Fruit fly (Drosophila melanogaster) whole organism, pupa: ENCODE data around the gene CG5078.

ENCODE experiments used
- CG10348 ChIP-seq: fragments of 200-800 bp; sonication (Bioruptor generic); IDR thresholded peaks from 2 replicates; pipeline ENCODE4 v1.3.6; 2022; ENCODE audit warnings: missing biosample characterization, missing genetic modification characterization
- CG12605 ChIP-seq: fragments of 200-800 bp; sonication (Bioruptor generic); IDR thresholded peaks from 2 replicates; pipeline ENCODE4 v1.3.6; 2022; ENCODE audit warnings: missing biosample characterization, missing genetic modification characterization
- CG13204 ChIP-seq: fragments of 200-800 bp; sonication (Bioruptor generic); optimal IDR thresholded peaks from 2 replicates; lab custom pipeline; 2018; ENCODE audit warnings: missing biosample characterization, mild to moderate bottlenecking, missing genetic modification characterization, moderate library complexity
- CG14655 ChIP-seq: fragments of 200-800 bp; sonication (Bioruptor generic); optimal IDR thresholded peaks from 3 replicates; lab custom pipeline; 2017; ENCODE audit warnings: mild to moderate bottlenecking, missing biosample characterization, missing genetic modification reagents, missing genetic modification characterization
- CG15710 ChIP-seq: fragments of 200-800 bp; sonication (Bioruptor generic); optimal IDR thresholded peaks from 2 replicates; lab custom pipeline; 2018; ENCODE audit warnings: missing biosample characterization, mild to moderate bottlenecking, missing genetic modification characterization, moderate library complexity
- CG17806 ChIP-seq: fragments of 200-800 bp; sonication (Bioruptor generic); optimal IDR thresholded peaks from 2 replicates; lab custom pipeline; 2018; ENCODE audit warnings: missing biosample characterization, mild to moderate bottlenecking, missing genetic modification characterization, moderate library complexity
- CG32121 ChIP-seq: fragments of 200-800 bp; sonication (Bioruptor generic); IDR thresholded peaks from 2 replicates; pipeline ENCODE4 v1.3.6; 2022; ENCODE audit warnings: missing biosample characterization, missing genetic modification characterization
- CG34367 ChIP-seq: fragments of 200-800 bp; sonication (Bioruptor generic); optimal IDR thresholded peaks from 2 replicates; lab custom pipeline; 2018; ENCODE audit warnings: missing biosample characterization, mild to moderate bottlenecking, missing genetic modification characterization
- CG4496 ChIP-seq: fragments of 200-800 bp; sonication (Bioruptor generic); IDR thresholded peaks from 3 replicates; pipeline ENCODE4 v1.3.6; 2022; ENCODE audit warnings: missing biosample characterization, missing genetic modification characterization
- CG8159 ChIP-seq: fragments of 200-800 bp; sonication (Bioruptor generic); optimal IDR thresholded peaks from 3 replicates; lab custom pipeline; 2018; ENCODE audit warnings: missing biosample characterization, mild to moderate bottlenecking, missing genetic modification characterization, moderate library complexity
- CG8301 ChIP-seq: fragments of 200-800 bp; sonication (Bioruptor generic); optimal IDR thresholded peaks from 2 replicates; lab custom pipeline; 2018; ENCODE audit warnings: missing biosample characterization, mild to moderate bottlenecking, missing genetic modification characterization
- CG9948 ChIP-seq: fragments of 200-800 bp; sonication (Bioruptor generic); optimal IDR thresholded peaks from 2 replicates; lab custom pipeline; 2018; ENCODE audit warnings: missing biosample characterization, mild to moderate bottlenecking, missing genetic modification characterization, moderate library complexity
- D1 ChIP-seq: fragments of 200-800 bp; sonication (Bioruptor generic); optimal IDR thresholded peaks from 2 replicates; lab custom pipeline; 2018; ENCODE audit warnings: missing biosample characterization, mild to moderate bottlenecking, missing genetic modification characterization, moderate library complexity
- EcR ChIP-seq: fragments of 200-800 bp; sonication (Bioruptor generic); optimal IDR thresholded peaks from 3 replicates; lab custom pipeline; 2019; ENCODE audit warnings: missing biosample characterization, missing genetic modification characterization, mild to moderate bottlenecking, moderate library complexity, missing genetic modification reagents
- Ets98B ChIP-seq: fragments of 200-800 bp; sonication (Bioruptor generic); IDR thresholded peaks from 2 replicates; pipeline ENCODE4 v1.3.6; 2022; ENCODE audit warnings: missing biosample characterization, missing genetic modification characterization
- Pif1A ChIP-seq: fragments of 200-800 bp; sonication (Bioruptor generic); optimal IDR thresholded peaks from 3 replicates; lab custom pipeline; 2016; ENCODE audit warnings: missing biosample characterization, missing genetic modification characterization
- Pif1B ChIP-seq: fragments of 200-800 bp; sonication (Bioruptor generic); optimal IDR thresholded peaks from 3 replicates; lab custom pipeline; 2016; ENCODE audit warnings: missing biosample characterization, missing genetic modification characterization
- Snoo ChIP-seq: fragments of 200-800 bp; sonication (Bioruptor generic); optimal IDR thresholded peaks from 3 replicates; lab custom pipeline; 2017; ENCODE audit warnings: missing biosample characterization, mild to moderate bottlenecking, missing genetic modification characterization, inconsistent platforms
- fd96Ca ChIP-seq: fragments of 200-800 bp; sonication (Bioruptor generic); IDR thresholded peaks from 3 replicates; pipeline ENCODE4 v1.3.6; 2022; ENCODE audit warnings: missing biosample characterization, missing genetic modification characterization
- gl ChIP-seq: fragments of 200-800 bp; sonication (Bioruptor generic); optimal IDR thresholded peaks from 2 replicates; lab custom pipeline; 2018; ENCODE audit warnings: missing biosample characterization, mild to moderate bottlenecking, missing genetic modification characterization
- rn ChIP-seq: fragments of 200-800 bp; sonication (Bioruptor generic); IDR thresholded peaks from 2 replicates; pipeline ENCODE4 v1.3.6; 2022; ENCODE audit warnings: missing biosample characterization, missing genetic modification characterization

CG5078 gene

DNA sequence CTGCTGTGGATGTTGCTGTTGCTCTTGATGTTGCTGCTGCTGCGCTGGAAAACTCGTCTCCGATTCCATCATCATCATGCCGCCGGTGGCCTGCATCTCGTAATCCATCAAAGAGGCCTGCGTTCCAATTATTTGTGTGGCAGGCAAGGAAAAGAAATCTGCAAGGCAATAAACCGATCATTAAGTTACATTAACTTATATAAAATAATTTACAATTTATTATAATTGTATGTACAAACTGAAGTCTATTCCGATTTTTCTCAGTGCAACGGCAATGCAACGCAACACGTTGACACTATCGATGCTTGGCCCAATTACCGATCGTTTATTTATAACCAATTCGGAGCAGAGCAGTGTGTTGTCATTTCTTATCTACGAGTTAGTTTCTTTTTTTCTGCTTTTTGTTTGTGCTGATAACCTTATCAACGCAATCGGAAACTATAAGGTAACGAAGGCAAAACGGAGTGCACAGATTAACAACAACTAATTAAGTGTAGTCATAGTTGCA, 34.8 kb upstream of the CG5078 start:
- TF ChIP-seq CG4496 (GFP tag; lab: Robert Waterston, UW): peak; percentile 84
- no peak for TF ChIP-seq CG15710 (tag; lab: Kevin White, UChicago)
- TF ChIP-seq CG9948 (tag; lab: Kevin White, UChicago): no peak
- no peak for TF ChIP-seq gl (tag; lab: Kevin White, UChicago)
- TF ChIP-seq CG32121 (GFP tag; lab: Robert Waterston, UW): peak; percentile 55; the same call in 1 of the 2 replicates
- TF ChIP-seq Pif1B: no peak
- no peak for TF ChIP-seq CG8159 (tag; lab: Kevin White, UChicago)
- TF ChIP-seq CG14655 (GFP tag; lab: Kevin White, UChicago): peak; percentile 47
- TF ChIP-seq CG17806 (tag; lab: Kevin White, UChicago): no peak
- peak; percentile 73 for TF ChIP-seq CG12605 (GFP tag; lab: Robert Waterston, UW)
- no peak for TF ChIP-seq CG13204
- TF ChIP-seq Ets98B: peak; percentile 82
- no peak for TF ChIP-seq CG10348 (GFP tag; lab: Robert Waterston, UW)
- TF ChIP-seq CG34367 (tag; lab: Kevin White, UChicago): peak; percentile 11
- TF ChIP-seq D1 (tag; lab: Kevin White, UChicago): no peak
- TF ChIP-seq fd96Ca: peak; percentile 80
- peak; percentile 47 for TF ChIP-seq CG8301 (tag; lab: Kevin White, UChicago)
- peak; percentile 9 for TF ChIP-seq Snoo (tag; lab: Kevin White, UChicago)
- no peak for TF ChIP-seq EcR (GFP tag; lab: Kevin White, UChicago)
- no peak for TF ChIP-seq Pif1A (GFP tag; lab: Kevin White, UChicago)
- 0 out of 2 replicates have a peak, but pooled peaks have one; percentile 24 for TF ChIP-seq rn (GFP tag; lab: Robert Waterston, UW)

DNA sequence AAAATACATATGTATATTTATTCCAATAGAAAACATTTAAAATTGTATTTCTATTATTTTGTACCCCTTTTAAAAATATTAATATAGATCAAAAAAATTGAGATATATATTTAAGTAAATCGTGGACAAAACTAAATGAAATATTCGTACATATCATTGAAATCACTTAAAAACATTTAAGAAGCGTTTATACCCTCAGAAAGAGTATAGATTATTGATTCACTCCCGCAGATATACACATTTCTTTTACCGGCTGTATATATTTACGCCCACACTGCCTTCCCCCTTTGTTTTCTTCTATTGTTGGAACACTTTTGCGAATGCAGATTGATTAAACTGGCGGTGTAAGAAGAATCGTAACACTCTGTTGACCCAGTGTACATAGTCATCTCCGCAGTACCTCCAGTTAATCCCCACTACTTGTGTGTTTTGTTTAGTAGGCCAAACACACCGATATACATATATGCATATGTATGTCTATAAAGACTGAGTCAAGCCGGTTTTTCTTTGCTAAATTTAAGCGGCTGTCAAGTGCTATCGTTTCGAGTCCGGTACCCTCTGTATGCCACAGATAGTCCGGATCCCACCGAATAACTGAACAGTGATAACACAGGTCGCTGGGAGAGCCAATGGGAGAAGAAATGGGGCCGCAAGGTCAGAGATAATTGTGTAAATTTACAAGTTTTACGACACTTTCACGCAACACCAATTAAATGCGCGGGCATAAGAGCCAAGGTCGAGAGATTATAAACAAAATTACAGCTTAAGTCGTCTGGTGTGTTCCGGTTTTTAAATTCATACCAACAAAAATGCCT, 34.1 kb upstream of the CG5078 start:
- no peak for TF ChIP-seq rn (GFP tag; lab: Robert Waterston, UW)
- 0 out of 2 replicates have a peak, but pooled peaks have one; percentile 11 for TF ChIP-seq CG12605 (GFP tag; lab: Robert Waterston, UW)
- peak; percentile 41; the same call in 2 of the 3 replicates for TF ChIP-seq CG4496 (GFP tag; lab: Robert Waterston, UW)
- TF ChIP-seq gl (tag; lab: Kevin White, UChicago): peak; percentile 9
- TF ChIP-seq CG32121 (GFP tag; lab: Robert Waterston, UW): no peak
- peak; percentile 31 for TF ChIP-seq Pif1A (GFP tag; lab: Kevin White, UChicago)
- no peak for TF ChIP-seq CG34367 (tag; lab: Kevin White, UChicago)
- no peak for TF ChIP-seq CG10348 (GFP tag; lab: Robert Waterston, UW)
- no peak for TF ChIP-seq fd96Ca
- no peak for TF ChIP-seq Ets98B
- peak; percentile 26 for TF ChIP-seq CG17806 (tag; lab: Kevin White, UChicago)
- TF ChIP-seq D1 (tag; lab: Kevin White, UChicago): peak; percentile 49
- TF ChIP-seq Pif1B: peak; percentile 40
- TF ChIP-seq Snoo (tag; lab: Kevin White, UChicago): no peak
- TF ChIP-seq CG14655 (GFP tag; lab: Kevin White, UChicago): peak; percentile 9
- TF ChIP-seq CG9948 (tag; lab: Kevin White, UChicago): peak; percentile 37
- peak; percentile 61 for TF ChIP-seq CG8159 (tag; lab: Kevin White, UChicago)
- TF ChIP-seq CG8301 (tag; lab: Kevin White, UChicago): no peak
- peak; percentile 51 for TF ChIP-seq CG15710 (tag; lab: Kevin White, UChicago)
- no peak for TF ChIP-seq CG13204
- peak; percentile 69 for TF ChIP-seq EcR (GFP tag; lab: Kevin White, UChicago)

DNA sequence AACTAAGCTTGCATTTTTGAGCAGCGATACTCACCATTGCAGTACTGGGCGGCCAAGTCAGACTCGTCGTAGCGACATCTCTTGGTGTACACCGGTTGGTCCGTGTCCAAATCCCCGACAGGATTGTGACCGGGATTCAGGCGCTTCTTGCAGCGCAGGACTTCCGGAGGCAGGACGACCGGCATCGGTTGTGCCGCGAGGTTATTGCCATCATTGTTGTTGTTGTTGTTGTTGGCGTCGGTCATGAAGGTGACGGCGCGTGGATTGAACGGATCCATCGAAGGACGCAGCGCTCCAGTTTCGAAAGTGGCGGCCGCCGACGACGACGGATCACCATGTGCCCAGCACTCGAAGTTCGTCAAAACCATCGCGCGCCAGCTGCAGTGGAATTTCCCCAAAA, 33.2 kb upstream of the CG5078 start:
- TF ChIP-seq fd96Ca (no peak), EcR (GFP tag; lab: Kevin White, UChicago) (peak; percentile 33)

- TF ChIP-seq CG32121 (GFP tag; lab: Robert Waterston, UW): peak; percentile 80
- TF ChIP-seq CG12605 (GFP tag; lab: Robert Waterston, UW): peak; percentile 64
- TF ChIP-seq rn (GFP tag; lab: Robert Waterston, UW): peak; percentile 61
- TF ChIP-seq CG13204: no peak
- peak; percentile 65 for TF ChIP-seq CG8301 (tag; lab: Kevin White, UChicago)
- peak; percentile 72 for TF ChIP-seq CG17806 (tag; lab: Kevin White, UChicago)
- no peak for TF ChIP-seq CG10348 (GFP tag; lab: Robert Waterston, UW)
- peak; percentile 74 for TF ChIP-seq CG9948 (tag; lab: Kevin White, UChicago)
- TF ChIP-seq gl (tag; lab: Kevin White, UChicago): no peak
- TF ChIP-seq EcR (GFP tag; lab: Kevin White, UChicago): no peak
- peak; percentile 71 for TF ChIP-seq CG34367 (tag; lab: Kevin White, UChicago)
- TF ChIP-seq D1 (tag; lab: Kevin White, UChicago): peak; percentile 18
- peak; percentile 57; the same call in 2 of the 3 replicates for TF ChIP-seq fd96Ca
- TF ChIP-seq Pif1B: peak; percentile 51
- TF ChIP-seq CG8159 (tag; lab: Kevin White, UChicago): peak; percentile 81
- peak; percentile 88 for TF ChIP-seq CG4496 (GFP tag; lab: Robert Waterston, UW)
- TF ChIP-seq CG15710 (tag; lab: Kevin White, UChicago): peak; percentile 82
- TF ChIP-seq Ets98B: peak; percentile 67
- peak; percentile 77 for TF ChIP-seq CG14655 (GFP tag; lab: Kevin White, UChicago)
- peak; percentile 52 for TF ChIP-seq Pif1A (GFP tag; lab: Kevin White, UChicago)
- peak; percentile 72 for TF ChIP-seq Snoo (tag; lab: Kevin White, UChicago)
These were observed 32.6 kb upstream of the CG5078 start, which contains the start of the genes CG32428 and CG5969 for dm6 chr3L:20473021-20473799. TSS of gene CG32428 (minus strand) at chr3L:20473723. TSS of gene CG5969 (plus strand) at chr3L:20473783.
